Worm (Caenorhabditis elegans): Measurements from ENCODE around the gene Y39B6A.25.

Gene Y39B6A.25

DNA sequence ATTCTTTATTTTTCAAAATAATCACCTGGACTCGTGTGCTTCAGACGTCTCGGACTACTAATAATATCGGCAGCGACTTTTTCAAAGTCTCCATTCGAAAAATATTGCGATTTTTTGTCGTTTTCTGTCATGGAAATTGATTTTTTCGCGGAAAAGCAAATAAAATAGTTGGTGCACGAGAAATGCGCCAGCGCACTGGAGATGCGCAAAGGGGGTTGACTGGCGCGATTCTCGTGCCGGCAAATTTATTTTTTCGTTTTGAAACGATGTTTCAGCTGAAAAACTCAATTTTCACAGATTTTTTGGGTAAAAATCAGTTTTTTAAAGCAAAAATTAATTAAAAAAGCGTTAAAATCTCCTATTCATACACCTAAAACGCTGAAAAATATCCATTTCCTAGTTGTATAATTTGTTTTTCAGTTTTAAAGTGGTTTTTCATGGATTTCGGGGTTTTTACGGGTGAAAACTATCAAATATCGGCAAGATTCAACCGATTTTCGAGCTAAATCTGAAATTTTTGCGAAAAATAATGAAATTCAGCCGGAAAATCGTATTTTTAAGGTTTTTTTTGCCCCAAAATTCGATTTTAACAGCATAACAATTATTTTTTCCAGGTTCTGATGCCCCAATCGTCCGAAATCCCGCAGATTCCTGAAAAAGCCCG is 35.9 kb upstream of the Y39B6A.25 start, which contains the start of the genes reps-1 and Y39B6A.37 (continued):
- TF ChIP-seq ztf-3 (GFP tag; optimal IDR thresholded peaks at IDR 0.05): no peak
- no peak for TF ChIP-seq Y79H2A.3 (GFP tag; conservative IDR thresholded peaks at IDR 0.05)
- TF ChIP-seq atf-7 (tag; optimal IDR thresholded peaks at IDR 0.05): no peak
- TF ChIP-seq Y95B8A.8 (GFP tag; IDR thresholded peaks at IDR 0.05): peak; percentile 59; the same call in 1 of the 2 replicates
- peak; percentile 56; the same call in 1 of the 2 replicates for TF ChIP-seq lir-1 (GFP tag; conservative IDR thresholded peaks at IDR 0.05)
- TF ChIP-seq K12H6.12 (tag; optimal IDR thresholded peaks at IDR 0.05): peak; percentile 78
- TF ChIP-seq mcd-1 (GFP tag; IDR thresholded peaks at IDR 0.05): peak; percentile 85
- peak; percentile 65 for TF ChIP-seq nfyb-1 (GFP tag; IDR thresholded peaks at IDR 0.05)
- peak; percentile 74 for TF ChIP-seq rcor-1 (GFP tag; IDR thresholded peaks at IDR 0.05)
- TF ChIP-seq dpl-1 (GFP tag; optimal IDR thresholded peaks at IDR 0.05): no peak
- TF ChIP-seq Y56A3A.18 (GFP tag; IDR thresholded peaks at IDR 0.05): no peak
- no peak for TF ChIP-seq egl-18 (GFP tag; IDR thresholded peaks at IDR 0.05)

DNA sequence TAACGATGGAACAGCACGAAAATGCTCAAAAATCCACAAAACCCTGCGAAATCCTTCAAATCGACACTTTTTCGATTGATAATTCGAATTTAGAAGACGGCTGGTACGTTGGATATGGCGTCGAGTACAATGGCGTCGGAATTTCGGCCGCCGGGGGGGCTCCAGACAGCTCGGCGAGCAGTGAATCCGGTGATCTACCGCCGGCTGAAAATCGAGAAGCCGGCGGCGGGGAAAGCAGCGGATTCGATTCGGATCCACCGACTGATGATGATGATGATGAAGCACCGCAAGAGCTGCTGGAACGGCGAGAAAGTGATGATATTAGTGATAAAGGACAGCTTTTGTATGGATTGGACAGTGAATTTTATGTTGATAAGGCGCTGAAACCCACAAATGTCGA is 35.3 kb upstream of the Y39B6A.25 start:
- peak; percentile 74 for TF ChIP-seq zfh-2 (GFP tag; conservative IDR thresholded peaks at IDR 0.05)
- peak; percentile 70; the same call in 1 of the 2 replicates for TF ChIP-seq egrh-3 (GFP tag; IDR thresholded peaks at IDR 0.05)
- TF ChIP-seq nhr-27 (tag; optimal IDR thresholded peaks at IDR 0.05): no peak
- no peak for TF ChIP-seq C17E4.6 (GFP tag; IDR thresholded peaks at IDR 0.05)
- TF ChIP-seq lir-1 (GFP tag; conservative IDR thresholded peaks at IDR 0.05): no peak
- TF ChIP-seq F37B4.10 (GFP tag; IDR thresholded peaks at IDR 0.05): no peak
- TF ChIP-seq T26A5.8 (tag; optimal IDR thresholded peaks at IDR 0.05): no peak
- no peak for TF ChIP-seq ztf-25 (GFP tag; IDR thresholded peaks at IDR 0.05)
- no peak for TF ChIP-seq Y56A3A.18 (GFP tag; IDR thresholded peaks at IDR 0.05)
- no peak for TF ChIP-seq ceh-91 (GFP tag; IDR thresholded peaks at IDR 0.05)
- no peak for TF ChIP-seq madf-6 (GFP tag; IDR thresholded peaks at IDR 0.05)

DNA sequence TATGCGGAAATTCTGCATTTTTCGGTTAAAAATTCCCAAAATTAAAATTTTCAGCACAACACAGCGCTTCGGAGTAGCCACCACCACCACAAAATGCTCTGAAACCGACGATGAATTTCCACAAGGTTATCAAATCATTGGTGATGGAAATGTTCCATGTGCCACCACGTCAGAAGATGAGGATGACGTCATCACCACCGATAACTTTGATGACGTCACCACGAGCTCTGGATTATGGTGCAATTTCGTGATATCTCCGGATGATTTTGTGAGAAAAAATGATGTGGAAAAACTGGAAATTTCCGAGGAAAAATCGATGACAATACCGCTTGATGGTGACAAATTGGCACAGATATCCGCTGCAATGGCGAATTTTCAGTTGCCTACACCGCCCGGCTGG is 33.2 kb upstream of the Y39B6A.25 start:
- TF ChIP-seq sea-2 (GFP tag; IDR thresholded peaks at IDR 0.05) (no peak), him-1 (tag; optimal IDR thresholded peaks at IDR 0.05) (no peak), B0336.3 (GFP tag; IDR thresholded peaks at IDR 0.05) (no peak), aptf-3 (GFP tag; IDR thresholded peaks at IDR 0.05) (no peak), nhr-90 (tag; optimal IDR thresholded peaks at IDR 0.05) (no peak), sdz-38 (tag; optimal IDR thresholded peaks at IDR 0.05) (no peak), tbx-9 (tag; optimal IDR thresholded peaks at IDR 0.05; ENCODE audit: borderline replicate concordance) (no peak), F49E8.2 (tag; optimal IDR thresholded peaks at IDR 0.05; ENCODE audit: insufficient read depth) (no peak), zim-3 (tag; optimal IDR thresholded peaks at IDR 0.05) (no peak), madf-6 (GFP tag; IDR thresholded peaks at IDR 0.05) (no peak), efl-1 (GFP tag; optimal IDR thresholded peaks at IDR 0.05) (no peak), attf-6 (GFP tag; IDR thresholded peaks at IDR 0.05) (no peak), lsy-27 (tag; optimal IDR thresholded peaks at IDR 0.05; ENCODE audit: borderline replicate concordance, insufficient read depth) (no peak), nhr-120 (GFP tag; IDR thresholded peaks at IDR 0.05) (no peak), ztf-28 (GFP tag; IDR thresholded peaks at IDR 0.05) (no peak)

DNA sequence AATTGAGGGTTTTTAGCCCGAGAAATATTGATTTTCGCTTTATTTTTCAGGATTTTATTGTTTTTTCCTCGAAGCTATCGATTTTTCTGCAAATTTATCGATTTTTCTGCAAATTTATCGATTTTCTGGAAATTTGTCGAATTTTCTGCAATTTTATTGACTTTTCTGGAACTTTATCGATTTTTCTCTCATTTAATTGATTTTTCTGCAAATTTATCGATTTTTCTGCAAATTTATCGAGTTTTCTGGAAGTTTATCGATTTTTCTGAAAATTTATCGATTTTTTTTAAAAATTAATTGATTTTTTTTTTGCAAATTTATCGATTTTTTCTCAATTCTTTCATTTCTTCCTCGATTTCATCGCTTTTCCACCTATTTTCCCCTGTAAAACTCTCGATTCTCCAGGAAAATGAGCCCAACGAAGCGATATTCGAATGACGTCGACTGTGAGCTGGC is 32.7 kb upstream of the Y39B6A.25 start, which contains the start of gene gtf-2F2:
Gene gtf-2F2, plus strand, starts transcription at position 406 of the 456 bp plus-strand sequence.
- TF ChIP-seq lin-40 (tag; optimal IDR thresholded peaks at IDR 0.05) (no peak), sea-2 (GFP tag; IDR thresholded peaks at IDR 0.05) (no peak), die-1 (tag; optimal IDR thresholded peaks at IDR 0.05) (no peak), gei-17 (GFP tag; optimal IDR thresholded peaks at IDR 0.05) (no peak), Y56A3A.18 (GFP tag; IDR thresholded peaks at IDR 0.05) (no peak), D2030.7 (GFP tag; IDR thresholded peaks at IDR 0.05) (no peak), rcor-1 (GFP tag; IDR thresholded peaks at IDR 0.05) (no peak), ztf-6 (GFP tag; IDR thresholded peaks at IDR 0.05) (no peak), ekl-4 (GFP tag; IDR thresholded peaks at IDR 0.05) (no peak), dpl-1 (GFP tag; optimal IDR thresholded peaks at IDR 0.05) (no peak), mel-28 (tag; optimal IDR thresholded peaks at IDR 0.05; ENCODE audit: borderline replicate concordance) (no peak), lir-1 (GFP tag; conservative IDR thresholded peaks at IDR 0.05) (no peak), zfh-2 (GFP tag; conservative IDR thresholded peaks at IDR 0.05) (no peak), lsy-27 (tag; optimal IDR thresholded peaks at IDR 0.05; ENCODE audit: borderline replicate concordance, insufficient read depth) (no peak)

All from whole organism, young adult.